Worm (Caenorhabditis elegans) whole organism, L1 larva: ENCODE results near the gene srj-24.

Experiments
- C16A3.4 ChIP-seq: fragments of 150-350 bp; optimal IDR thresholded peaks from 2 replicates; lab custom pipeline; 2014; ENCODE audit warnings: missing biosample characterization, missing genetic modification characterization
- C34B4.2 ChIP-seq: sonication (generic microtip); optimal IDR thresholded peaks from 2 replicates; lab custom pipeline; 2017; ENCODE audit warnings: mild to moderate bottlenecking, missing genetic modification characterization, missing compliant biosample characterization
- F16B12.6 ChIP-seq: fragments of 150-350 bp; optimal IDR thresholded peaks from 2 replicates; lab custom pipeline; 2014; ENCODE audit warnings: missing biosample characterization, missing genetic modification characterization
- Y116A8C.19 ChIP-seq: sonication (generic microtip); optimal IDR thresholded peaks from 2 replicates; lab custom pipeline; 2016; ENCODE audit warnings: missing compliant biosample characterization, missing genetic modification characterization, borderline replicate concordance
- aha-1 ChIP-seq: fragments of 150-350 bp; optimal IDR thresholded peaks from 2 replicates; lab custom pipeline; 2014; ENCODE audit warnings: missing biosample characterization, missing genetic modification characterization
- aly-2 ChIP-seq: fragments of 150-350 bp; optimal IDR thresholded peaks from 2 replicates; lab custom pipeline; 2014; ENCODE audit warnings: missing biosample characterization, missing genetic modification characterization
- blmp-1 ChIP-seq: fragments of 150-350 bp; optimal IDR thresholded peaks from 2 replicates; lab custom pipeline; 2014; ENCODE audit warnings: missing biosample characterization, missing genetic modification characterization
- ceh-63 ChIP-seq: fragments of 200-800 bp; sonication (Bioruptor generic); optimal IDR thresholded peaks from 2 replicates; lab custom pipeline; 2018; ENCODE audit warnings: mild to moderate bottlenecking, missing genetic modification characterization, missing compliant biosample characterization
- ceh-90 ChIP-seq: sonication (generic microtip); optimal IDR thresholded peaks from 2 replicates; lab custom pipeline; 2016; ENCODE audit warnings: missing genetic modification characterization, missing compliant biosample characterization
- efl-1 ChIP-seq, 4 experiments: fragments of 150-350 bp; optimal IDR thresholded peaks in 3 of 4; peaks in 1 of 4; 1 replicate in 1 of 4; 2 replicates in 3 of 4; lab custom pipeline; 2014; ENCODE audit warnings: missing biosample characterization in 2 of 4, missing genetic modification characterization in 2 of 4, missing genetic modification reagents in 2 of 4
- ets-5 ChIP-seq: fragments of 200-800 bp; sonication (Bioruptor generic); IDR thresholded peaks from 2 replicates; pipeline ENCODE4 v1.3.6; 2022; ENCODE audit warnings: missing genetic modification characterization, missing compliant biosample characterization
- fkh-4 ChIP-seq: sonication (generic microtip); optimal IDR thresholded peaks from 2 replicates; lab custom pipeline; 2016; ENCODE audit warnings: missing compliant biosample characterization, missing genetic modification characterization, borderline replicate concordance
- hlh-4 ChIP-seq: sonication (generic microtip); optimal IDR thresholded peaks from 2 replicates; lab custom pipeline; 2016; ENCODE audit warnings: mild to moderate bottlenecking, missing genetic modification characterization, missing compliant biosample characterization
- irx-1 ChIP-seq: sonication (generic microtip); optimal IDR thresholded peaks from 2 replicates; lab custom pipeline; 2016; ENCODE audit warnings: missing genetic modification characterization, missing compliant biosample characterization
- jun-1 ChIP-seq: fragments of 150-350 bp; optimal IDR thresholded peaks from 2 replicates; lab custom pipeline; 2014; ENCODE audit warnings: missing biosample characterization, missing genetic modification reagents, missing genetic modification characterization
- lin-14 ChIP-seq: fragments of 200-800 bp; sonication (Bioruptor generic); optimal IDR thresholded peaks from 2 replicates; lab custom pipeline; 2018; ENCODE audit warnings: mild to moderate bottlenecking, missing genetic modification characterization, moderate library complexity, missing compliant biosample characterization
- mab-9 ChIP-seq: fragments of 200-800 bp; sonication (Bioruptor generic); IDR thresholded peaks from 2 replicates; pipeline ENCODE4 v1.3.6; 2022; ENCODE audit warnings: missing genetic modification reagents, missing genetic modification characterization, missing compliant biosample characterization
- mep-1 ChIP-seq: fragments of 150-350 bp; optimal IDR thresholded peaks from 2 replicates; lab custom pipeline; 2014; ENCODE audit warnings: missing biosample characterization, missing genetic modification characterization
- nhr-11 ChIP-seq: fragments of 150-350 bp; optimal IDR thresholded peaks from 2 replicates; lab custom pipeline; 2014; ENCODE audit warnings: missing biosample characterization, missing genetic modification characterization
- nhr-12 ChIP-seq: sonication (generic microtip); optimal IDR thresholded peaks from 2 replicates; lab custom pipeline; 2017; ENCODE audit warnings: missing biosample characterization, missing genetic modification characterization
- nhr-20 ChIP-seq: sonication (generic microtip); optimal IDR thresholded peaks from 2 replicates; lab custom pipeline; 2016; ENCODE audit warnings: mild to moderate bottlenecking, missing genetic modification characterization, missing compliant biosample characterization
- nhr-28 ChIP-seq: fragments of 150-350 bp; optimal IDR thresholded peaks from 2 replicates; lab custom pipeline; 2014; ENCODE audit warnings: missing biosample characterization, missing genetic modification characterization
- nhr-47 ChIP-seq: sonication (generic microtip); optimal IDR thresholded peaks from 2 replicates; lab custom pipeline; 2016; ENCODE audit warnings: mild to moderate bottlenecking, missing genetic modification characterization, moderate library complexity, missing compliant biosample characterization
- nhr-71 ChIP-seq: sonication (generic microtip); optimal IDR thresholded peaks from 2 replicates; lab custom pipeline; 2016; ENCODE audit warnings: mild to moderate bottlenecking, missing genetic modification characterization, moderate library complexity, missing compliant biosample characterization
- nhr-77 ChIP-seq: fragments of 150-350 bp; optimal IDR thresholded peaks from 2 replicates; lab custom pipeline; 2014; ENCODE audit warnings: missing biosample characterization, missing genetic modification characterization
- nhr-84 ChIP-seq: sonication (generic microtip); optimal IDR thresholded peaks from 2 replicates; lab custom pipeline; 2017; ENCODE audit warnings: missing biosample characterization, missing genetic modification characterization
- nhr-85 ChIP-seq: sonication (generic microtip); peaks from one replicate; lab custom pipeline; 2016; ENCODE audit warnings: missing genetic modification characterization, inconsistent platforms, missing compliant biosample characterization
- nhr-90 ChIP-seq: sonication (generic microtip); optimal IDR thresholded peaks from 2 replicates; lab custom pipeline; 2016; ENCODE audit warnings: mild to moderate bottlenecking, missing genetic modification characterization, missing compliant biosample characterization; ENCODE audit not compliant: poor library complexity
- pqm-1 ChIP-seq: sonication (generic microtip); optimal IDR thresholded peaks from 3 replicates; lab custom pipeline; 2017; ENCODE audit warnings: missing biosample characterization, missing genetic modification characterization
- skn-1 ChIP-seq: fragments of 150-350 bp; optimal IDR thresholded peaks from 2 replicates; lab custom pipeline; 2014; ENCODE audit warnings: missing biosample characterization, missing genetic modification characterization
- snu-23 ChIP-seq: sonication (generic microtip); optimal IDR thresholded peaks from 2 replicates; lab custom pipeline; 2016; ENCODE audit warnings: missing genetic modification characterization, missing compliant biosample characterization
- sptf-1 ChIP-seq: fragments of 150-350 bp; optimal IDR thresholded peaks from 2 replicates; lab custom pipeline; 2014; ENCODE audit warnings: missing biosample characterization, missing genetic modification characterization
- sup-37 ChIP-seq: fragments of 200-800 bp; sonication (Bioruptor generic); optimal IDR thresholded peaks from 2 replicates; lab custom pipeline; 2018; ENCODE audit warnings: mild to moderate bottlenecking, missing genetic modification characterization, missing compliant biosample characterization
- swsn-7 ChIP-seq: sonication (generic microtip); optimal IDR thresholded peaks from 2 replicates; lab custom pipeline; 2016; ENCODE audit warnings: missing genetic modification characterization, missing compliant biosample characterization
- tlp-1 ChIP-seq: fragments of 150-350 bp; optimal IDR thresholded peaks from 2 replicates; lab custom pipeline; 2014; ENCODE audit warnings: missing biosample characterization, missing genetic modification characterization
- unc-86 ChIP-seq: sonication (generic microtip); optimal IDR thresholded peaks from 2 replicates; lab custom pipeline; 2016; ENCODE audit warnings: missing genetic modification characterization, missing compliant biosample characterization
- unc-98 ChIP-seq: fragments of 200-800 bp; sonication (Bioruptor generic); IDR thresholded peaks from 2 replicates; pipeline ENCODE4 v1.3.6; 2022; ENCODE audit warnings: missing genetic modification characterization, missing compliant biosample characterization
- zag-1 ChIP-seq: fragments of 150-350 bp; optimal IDR thresholded peaks from 2 replicates; lab custom pipeline; 2014; ENCODE audit warnings: missing biosample characterization, missing genetic modification characterization

Gene srj-24

DNA sequence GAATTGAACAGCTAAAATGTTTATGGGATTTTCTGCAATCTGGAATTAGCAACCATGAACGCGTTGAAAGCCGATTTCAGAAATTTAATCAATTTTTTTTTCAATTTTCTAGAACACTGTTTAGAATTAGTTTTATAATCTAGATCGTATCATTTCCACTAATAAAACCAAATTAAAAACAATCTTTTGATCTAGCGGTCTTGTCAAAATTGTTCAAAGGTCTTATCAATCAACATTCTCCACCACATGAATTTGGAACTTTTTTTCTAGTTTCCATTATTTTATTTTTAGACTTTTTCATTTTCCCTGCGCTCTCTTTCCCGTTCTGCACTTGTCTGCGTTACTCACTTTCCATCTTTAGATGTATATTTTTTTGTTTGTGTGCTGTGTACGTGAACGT is 23.7 kb upstream of the srj-24 start, which contains the start of gene srp-2:
Gene srp-2 (plus strand): TSS at position 301 of the 400 bp plus-strand sequence.
- TF ChIP-seq pqm-1 (tag; lab: Kevin White, UChicago) (no peak), hlh-4 (tag; lab: Kevin White, UChicago) (no peak), nhr-11 (tag; lab: Kevin White, UChicago) (no peak)

- TF ChIP-seq snu-23 (no peak), nhr-85 (tag; lab: Kevin White, UChicago) (no peak), C34B4.2 (tag; lab: Kevin White, UChicago) (no peak), fkh-4 (tag; lab: Kevin White, UChicago) (no peak), nhr-20 (tag; lab: Kevin White, UChicago) (no peak), blmp-1 (tag; lab: Kevin White, UChicago) (no peak), nhr-77 (tag; lab: Kevin White, UChicago) (no peak), unc-98 (GFP tag; lab: Robert Waterston, UW) (no peak), nhr-12 (no peak), ets-5 (GFP tag; lab: Robert Waterston, UW) (no peak), ceh-63 (GFP tag; lab: Kevin White, UChicago) (no peak), swsn-7 (tag; lab: Kevin White, UChicago) (no peak), nhr-90 (tag; lab: Kevin White, UChicago) (no peak), skn-1 (tag; lab: Kevin White, UChicago) (no peak), aha-1 (tag; lab: Kevin White, UChicago) (no peak), sptf-1 (no peak), efl-1 (optimal IDR thresholded peaks at IDR 0.05; lab: Kevin White, UChicago) (no peak), efl-1 (GFP tag; optimal IDR thresholded peaks at IDR 0.05 in 1 of 2; lab: Kevin White, UChicago) (no peak), jun-1 (tag; lab: Kevin White, UChicago) (no peak), unc-86 (tag; lab: Kevin White, UChicago) (no peak), nhr-84 (no peak)
These were observed 23.2 kb upstream of the srj-24 start, which contains the start of gene C05E4.12 for ce11 chrV:761882-762281. Gene C05E4.12 (minus strand): TSS chrV:761982.

DNA sequence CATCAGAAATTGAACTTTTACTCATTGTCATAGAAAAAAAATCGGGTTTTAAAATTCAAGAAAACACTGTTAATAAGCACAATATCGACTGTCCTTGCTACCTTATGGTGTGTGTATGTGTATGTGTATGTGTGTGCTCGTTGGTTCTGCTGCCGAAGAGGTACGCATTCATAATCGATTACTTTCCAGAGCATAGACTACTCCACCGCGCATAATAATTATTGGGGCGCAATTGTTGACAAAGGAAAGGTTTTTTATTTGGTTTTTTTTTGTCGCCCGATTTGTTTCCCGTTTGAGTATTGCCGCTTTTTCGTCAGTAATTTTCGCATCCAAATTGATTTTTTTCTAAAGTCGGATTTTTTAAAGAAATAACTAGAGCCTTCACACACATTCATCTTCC is 22.6 kb upstream of the srj-24 start, which contains the start of gene C05E4.15:
Gene C05E4.15 (minus strand): TSS at position 101 of the 400 bp plus-strand sequence.
- no peak for TF ChIP-seq sup-37 (GFP tag; lab: Kevin White, UChicago)
- no peak for TF ChIP-seq mep-1 (tag; lab: Kevin White, UChicago)
- no peak for TF ChIP-seq Y116A8C.19 (tag; lab: Kevin White, UChicago)

- TF ChIP-seq nhr-28 (tag; lab: Kevin White, UChicago) (no peak), nhr-47 (no peak), Y116A8C.19 (tag; lab: Kevin White, UChicago) (no peak), tlp-1 (no peak), C16A3.4 (tag; lab: Kevin White, UChicago) (no peak), nhr-11 (tag; lab: Kevin White, UChicago) (no peak), irx-1 (tag; lab: Kevin White, UChicago) (no peak), zag-1 (tag; lab: Kevin White, UChicago) (no peak), F16B12.6 (tag; lab: Kevin White, UChicago) (no peak), nhr-90 (tag; lab: Kevin White, UChicago) (no peak), nhr-71 (tag; lab: Kevin White, UChicago) (no peak), efl-1 (optimal IDR thresholded peaks at IDR 0.05; lab: Kevin White, UChicago) (no peak), efl-1 (GFP tag; optimal IDR thresholded peaks at IDR 0.05 in 1 of 2; lab: Kevin White, UChicago) (no peak), ceh-90 (tag; lab: Kevin White, UChicago) (no peak), mab-9 (GFP tag; lab: Robert Waterston, UW) (no peak), ceh-63 (GFP tag; lab: Kevin White, UChicago) (no peak), lin-14 (GFP tag; lab: Kevin White, UChicago) (no peak), hlh-4 (tag; lab: Kevin White, UChicago) (no peak), aly-2 (tag; lab: Kevin White, UChicago) (no peak), mep-1 (tag; lab: Kevin White, UChicago) (no peak), blmp-1 (tag; lab: Kevin White, UChicago) (no peak)
These were observed 17.5 kb upstream of the srj-24 start, which contains the start of gene str-20 for ce11 chrV:756169-756568. Gene str-20 (plus strand): TSS chrV:756469.
